Fruit fly (Drosophila melanogaster) whole organism, embryonic: Measurements from ENCODE around the gene prd1.

ENCODE experiments used
- Asciz ChIP-seq: fragments of 200-800 bp; sonication (Bioruptor generic); optimal IDR thresholded peaks from 2 replicates; lab custom pipeline; 2017; ENCODE audit warnings: missing biosample characterization, mild to moderate bottlenecking, missing genetic modification characterization, missing genetic modification reagents
- CG1024 ChIP-seq: fragments of 200-800 bp; sonication (Bioruptor generic); IDR thresholded peaks from 2 replicates; pipeline ENCODE4 v1.3.6; 2022; ENCODE audit warnings: missing biosample characterization, missing genetic modification characterization
- CG11247 ChIP-seq: fragments of 200-800 bp; sonication (Bioruptor generic); IDR thresholded peaks from 2 replicates; pipeline ENCODE4 v1.3.6; 2022; ENCODE audit warnings: missing biosample characterization, missing genetic modification characterization
- CG11456 ChIP-seq: fragments of 200-800 bp; sonication (Bioruptor generic); IDR thresholded peaks from 3 replicates; pipeline ENCODE4 v1.3.6; 2022; ENCODE audit warnings: missing biosample characterization, missing genetic modification characterization
- CG12155 ChIP-seq: fragments of 200-800 bp; sonication (Bioruptor generic); optimal IDR thresholded peaks from 3 replicates; lab custom pipeline; 2016; ENCODE audit warnings: missing biosample characterization, missing genetic modification characterization
- CG1233 ChIP-seq: fragments of 200-800 bp; sonication (Bioruptor generic); optimal IDR thresholded peaks from 4 replicates; lab custom pipeline; 2018; ENCODE audit warnings: missing biosample characterization, mild to moderate bottlenecking, missing genetic modification characterization
- CG1602 ChIP-seq: fragments of 200-800 bp; sonication (Bioruptor generic); optimal IDR thresholded peaks from 3 replicates; lab custom pipeline; 2016; ENCODE audit warnings: missing biosample characterization, missing genetic modification characterization
- CG18764 ChIP-seq: fragments of 200-800 bp; sonication (Bioruptor generic); optimal IDR thresholded peaks from 3 replicates; lab custom pipeline; 2016; ENCODE audit warnings: missing biosample characterization, missing genetic modification characterization
- CG2199 ChIP-seq: fragments of 200-800 bp; sonication (Bioruptor generic); IDR thresholded peaks from 3 replicates; pipeline ENCODE4 v1.3.6; 2022; ENCODE audit warnings: missing biosample characterization, missing genetic modification characterization
- CG3281 ChIP-seq: fragments of 200-800 bp; sonication (Bioruptor generic); optimal IDR thresholded peaks from 3 replicates; lab custom pipeline; 2017; ENCODE audit warnings: missing biosample characterization, mild to moderate bottlenecking, missing genetic modification characterization
- CG3995 ChIP-seq: fragments of 200-800 bp; sonication (Bioruptor generic); optimal IDR thresholded peaks from 3 replicates; lab custom pipeline; 2016; ENCODE audit warnings: missing biosample characterization, missing genetic modification characterization
- CG4424 ChIP-seq: fragments of 200-800 bp; sonication (Bioruptor generic); optimal IDR thresholded peaks from 3 replicates; lab custom pipeline; 2016; ENCODE audit warnings: missing biosample characterization, missing genetic modification characterization
- CG4820 ChIP-seq: fragments of 200-800 bp; sonication (Bioruptor generic); optimal IDR thresholded peaks from 3 replicates; lab custom pipeline; 2016; ENCODE audit warnings: missing biosample characterization, missing genetic modification characterization
- CG7372 ChIP-seq: fragments of 200-800 bp; sonication (Bioruptor generic); IDR thresholded peaks from 2 replicates; pipeline ENCODE4 v1.3.6; 2022; ENCODE audit warnings: missing biosample characterization, missing genetic modification characterization
- CG7928 ChIP-seq: fragments of 200-800 bp; sonication (Bioruptor generic); optimal IDR thresholded peaks from 2 replicates; lab custom pipeline; 2017; ENCODE audit warnings: missing biosample characterization, mild to moderate bottlenecking, missing genetic modification characterization
- CG9817 ChIP-seq: fragments of 200-800 bp; sonication (Bioruptor generic); optimal IDR thresholded peaks from 2 replicates; lab custom pipeline; 2018; ENCODE audit warnings: missing biosample characterization, mild to moderate bottlenecking, missing genetic modification characterization, moderate library complexity
- CHES-1-like ChIP-seq: fragments of 200-800 bp; sonication (Bioruptor generic); optimal IDR thresholded peaks from 2 replicates; lab custom pipeline; 2016; ENCODE audit warnings: missing biosample characterization, missing genetic modification characterization
- CkIIα-i1 ChIP-seq: fragments of 200-800 bp; sonication (Bioruptor generic); IDR thresholded peaks from 2 replicates; pipeline ENCODE4 v1.3.6; 2022; ENCODE audit warnings: missing biosample characterization, missing genetic modification characterization
- D ChIP-seq, 2 experiments: fragments of 200-800 bp in 1 of 2; fragments of >200 bp in 1 of 2; sonication (Bioruptor generic) in 1 of 2; optimal IDR thresholded peaks; 2 replicates in 1 of 2; 3 replicates in 1 of 2; lab custom pipeline; 2017; ENCODE audit warnings: mild to moderate bottlenecking in 1 of 2, missing biosample characterization in 1 of 2, missing genetic modification characterization in 1 of 2, missing genetic modification reagents in 1 of 2
- Deaf1 ChIP-seq: fragments of 200-800 bp; optimal IDR thresholded peaks from 3 replicates; lab custom pipeline; 2019; ENCODE audit warnings: missing biosample characterization, mild to moderate bottlenecking, missing genetic modification characterization, moderate library complexity
- Dek ChIP-seq: fragments of 200-800 bp; sonication (Bioruptor generic); optimal IDR thresholded peaks from 3 replicates; lab custom pipeline; 2019; ENCODE audit warnings: missing biosample characterization, mild to moderate bottlenecking, missing genetic modification characterization, moderate library complexity
- Dip2 ChIP-seq: fragments of 200-800 bp; sonication (Bioruptor generic); IDR thresholded peaks from 2 replicates; pipeline ENCODE4 v1.3.6; 2022; ENCODE audit warnings: missing biosample characterization, missing genetic modification characterization
- Dip3 ChIP-seq: fragments of 200-800 bp; sonication (Bioruptor generic); optimal IDR thresholded peaks from 3 replicates; lab custom pipeline; 2016; ENCODE audit warnings: missing biosample characterization, missing genetic modification characterization
- Dref ChIP-seq: fragments of 200-800 bp; sonication (Bioruptor generic); IDR thresholded peaks from 2 replicates; pipeline ENCODE4 v1.3.6; 2022; ENCODE audit warnings: missing biosample characterization, missing genetic modification characterization
- Hmr ChIP-seq: fragments of 200-800 bp; sonication (Bioruptor generic); optimal IDR thresholded peaks from 3 replicates; lab custom pipeline; 2017; ENCODE audit warnings: mild to moderate bottlenecking, missing biosample characterization, missing genetic modification reagents, missing genetic modification characterization
- NC2β ChIP-seq: fragments of 200-800 bp; sonication (Bioruptor generic); optimal IDR thresholded peaks from 2 replicates; lab custom pipeline; 2016; ENCODE audit warnings: missing biosample characterization, missing genetic modification characterization
- Optix ChIP-seq: fragments of 200-800 bp; sonication (Bioruptor generic); IDR thresholded peaks from 3 replicates; pipeline ENCODE4 v1.3.6; 2022; ENCODE audit warnings: missing biosample characterization, missing genetic modification characterization
- al ChIP-seq: fragments of 200-800 bp; sonication (Bioruptor generic); IDR thresholded peaks from 2 replicates; pipeline ENCODE4 v1.3.6; 2022; ENCODE audit warnings: missing biosample characterization, missing genetic modification characterization
- br ChIP-seq: fragments of >200 bp; optimal IDR thresholded peaks from 2 replicates; lab custom pipeline; 2017
- chinmo ChIP-seq: fragments of 200-800 bp; sonication (Bioruptor generic); IDR thresholded peaks from 4 replicates; pipeline ENCODE4 v1.3.6; 2022; ENCODE audit warnings: missing biosample characterization, missing genetic modification characterization; ENCODE audit not compliant: partially characterized antibody
- croc ChIP-seq: fragments of 200-800 bp; sonication (Bioruptor generic); conservative IDR thresholded peaks from 3 replicates; pipeline ENCODE4 v1.3.6; 2022; ENCODE audit warnings: missing biosample characterization, missing genetic modification characterization
- dmrt99B ChIP-seq: fragments of 200-800 bp; sonication (Bioruptor generic); optimal IDR thresholded peaks from 2 replicates; lab custom pipeline; 2018; ENCODE audit warnings: missing biosample characterization, mild to moderate bottlenecking, missing genetic modification characterization, moderate library complexity
- emc ChIP-seq: fragments of 200-800 bp; sonication (Bioruptor generic); optimal IDR thresholded peaks from 2 replicates; lab custom pipeline; 2016; ENCODE audit warnings: missing biosample characterization, missing genetic modification characterization
- en ChIP-seq: fragments of 200-800 bp; sonication (Bioruptor generic); optimal IDR thresholded peaks from 2 replicates; lab custom pipeline; 2016; ENCODE audit warnings: missing biosample characterization, missing genetic modification characterization
- gcm2 ChIP-seq: fragments of 200-800 bp; sonication (Bioruptor generic); optimal IDR thresholded peaks from 2 replicates; lab custom pipeline; 2016; ENCODE audit warnings: missing biosample characterization, missing genetic modification characterization
- ham ChIP-seq: fragments of 200-800 bp; sonication (Bioruptor generic); IDR thresholded peaks from 2 replicates; pipeline ENCODE4 v1.3.6; 2022; ENCODE audit warnings: missing biosample characterization, missing genetic modification characterization
- hbn ChIP-seq: fragments of 200-800 bp; sonication (Bioruptor generic); IDR thresholded peaks from 2 replicates; pipeline ENCODE4 v1.3.6; 2022; ENCODE audit warnings: missing biosample characterization, missing genetic modification characterization; ENCODE audit not compliant: partially characterized antibody
- ind ChIP-seq: fragments of 200-800 bp; sonication (Bioruptor generic); optimal IDR thresholded peaks from 3 replicates; lab custom pipeline; 2016; ENCODE audit warnings: missing biosample characterization, missing genetic modification characterization
- kni ChIP-seq: fragments of 200-800 bp; sonication (Bioruptor generic); optimal IDR thresholded peaks from 3 replicates; lab custom pipeline; 2017; ENCODE audit warnings: mild to moderate bottlenecking, missing biosample characterization, missing genetic modification reagents, missing genetic modification characterization
- lbe ChIP-seq: fragments of 200-800 bp; sonication (Bioruptor generic); optimal IDR thresholded peaks from 2 replicates; lab custom pipeline; 2016; ENCODE audit warnings: missing biosample characterization, mild to moderate bottlenecking, missing genetic modification characterization
- mirr ChIP-seq: fragments of 200-800 bp; sonication (Bioruptor generic); optimal IDR thresholded peaks from 3 replicates; lab custom pipeline; 2018; ENCODE audit warnings: missing biosample characterization, mild to moderate bottlenecking, missing genetic modification characterization
- nau ChIP-seq: fragments of 200-800 bp; sonication (Bioruptor generic); optimal IDR thresholded peaks from 3 replicates; lab custom pipeline; 2017; ENCODE audit warnings: missing biosample characterization, mild to moderate bottlenecking, missing genetic modification characterization, missing genetic modification reagents
- odd ChIP-seq: fragments of 200-800 bp; sonication (Bioruptor generic); optimal IDR thresholded peaks from 2 replicates; lab custom pipeline; 2017; ENCODE audit warnings: missing biosample characterization, mild to moderate bottlenecking, missing genetic modification characterization
- peb ChIP-seq: fragments of 200-800 bp; sonication (Bioruptor generic); IDR thresholded peaks from 2 replicates; pipeline ENCODE4 v1.3.6; 2022; ENCODE audit warnings: missing biosample characterization, missing genetic modification characterization
- sima ChIP-seq: fragments of 200-800 bp; sonication (Bioruptor generic); optimal IDR thresholded peaks from 2 replicates; lab custom pipeline; 2016; ENCODE audit warnings: missing biosample characterization, missing genetic modification characterization
- so ChIP-seq: fragments of 200-800 bp; sonication (Bioruptor generic); IDR thresholded peaks from 3 replicates; pipeline ENCODE4 v1.3.6; 2022; ENCODE audit warnings: missing biosample characterization, missing genetic modification characterization
- toy ChIP-seq: fragments of 200-800 bp; sonication (Bioruptor generic); IDR thresholded peaks from 2 replicates; pipeline ENCODE4 v1.3.6; 2022; ENCODE audit warnings: missing biosample characterization, missing genetic modification characterization
- ttk ChIP-seq: fragments of 200-800 bp; sonication (Bioruptor generic); IDR thresholded peaks from 2 replicates; pipeline ENCODE4 v2.1.2; 2022; ENCODE audit warnings: missing biosample characterization, missing genetic modification characterization
- zf30C ChIP-seq: fragments of 200-800 bp; sonication (Bioruptor generic); optimal IDR thresholded peaks from 3 replicates; lab custom pipeline; 2018; ENCODE audit warnings: missing biosample characterization, mild to moderate bottlenecking, missing genetic modification characterization
- zfh2 ChIP-seq: fragments of 200-800 bp; sonication (Bioruptor generic); optimal IDR thresholded peaks from 2 replicates; lab custom pipeline; 2016; ENCODE audit warnings: missing biosample characterization, missing genetic modification characterization

prd1 gene

DNA sequence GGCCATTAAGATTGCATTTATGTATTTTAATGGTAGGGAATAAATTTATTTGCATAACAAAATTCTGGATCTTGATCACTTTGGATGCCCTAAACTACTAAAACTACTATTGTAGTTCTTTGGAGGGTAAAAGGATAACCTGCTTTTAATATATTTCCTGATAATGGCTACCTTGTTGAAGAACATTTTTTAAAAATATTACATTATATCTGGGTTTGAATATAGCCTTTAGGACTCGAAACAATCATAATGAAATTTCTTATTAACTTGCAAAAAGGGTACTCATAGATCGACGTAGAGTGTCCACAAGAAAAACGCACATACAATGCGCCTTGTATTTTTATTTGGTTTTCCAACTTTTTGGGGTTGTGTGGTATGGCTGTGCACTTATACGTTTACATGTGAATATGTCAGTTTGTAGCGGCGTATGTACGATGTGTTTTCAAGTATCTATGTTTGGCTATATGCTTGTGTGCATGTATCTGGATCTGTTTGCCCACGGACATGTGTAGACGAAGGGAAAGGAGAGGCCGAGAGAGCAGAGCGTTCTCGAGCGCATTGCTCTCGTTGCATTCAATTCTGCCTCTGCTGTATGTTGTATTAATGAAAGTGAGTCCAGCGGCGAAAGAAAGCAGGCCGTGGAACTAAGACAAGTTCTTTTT, 7.3 kb downstream of the prd1 start (continued):
- TF ChIP-seq Deaf1 (tag; lab: Kevin White, UChicago), result no peak
- TF ChIP-seq chinmo (GFP tag; lab: Robert Waterston, UW), result 0 out of 4 replicates have a peak, but pooled peaks have one; percentile 22
- no peak for TF ChIP-seq CG11456 (GFP tag; lab: Robert Waterston, UW)
- peak; percentile 68; the same call in 2 of the 3 replicates for TF ChIP-seq CG2199 (GFP tag; lab: Robert Waterston, UW)
- TF ChIP-seq CG12155 (GFP tag; lab: Kevin White, UChicago), result no peak
- TF ChIP-seq CG4820 (GFP tag; lab: Kevin White, UChicago), result peak; percentile 75
- no peak for TF ChIP-seq zf30C (GFP tag; lab: Kevin White, UChicago)
- TF ChIP-seq CG3281 (GFP tag; lab: Kevin White, UChicago), result no peak
- TF ChIP-seq Asciz (GFP tag; lab: Kevin White, UChicago), result peak; percentile 62
- no peak for TF ChIP-seq hbn (GFP tag; lab: Robert Waterston, UW)
- TF ChIP-seq gcm2, result peak; percentile 3
- TF ChIP-seq Dip2 (GFP tag; lab: Robert Waterston, UW), result no peak
- TF ChIP-seq CG7928 (GFP tag; lab: Kevin White, UChicago), result no peak
- no peak for TF ChIP-seq toy (GFP tag; lab: Robert Waterston, UW)
- no peak for TF ChIP-seq zfh2
- no peak for TF ChIP-seq Dref (GFP tag; lab: Robert Waterston, UW)
- TF ChIP-seq CG3995 (GFP tag; lab: Kevin White, UChicago), result no peak
- peak; percentile 74 for TF ChIP-seq dmrt99B (tag; lab: Kevin White, UChicago)
- peak; percentile 32 for TF ChIP-seq CG1233 (GFP tag; lab: Kevin White, UChicago)
- TF ChIP-seq en (GFP tag; lab: Kevin White, UChicago), result peak; percentile 39
- TF ChIP-seq odd (GFP tag; lab: Kevin White, UChicago), result peak; percentile 63
- peak; percentile 86 for TF ChIP-seq croc (GFP tag; lab: Robert Waterston, UW)
- peak; percentile 27; the same call in 1 of the 3 replicates for TF ChIP-seq Optix (GFP tag; lab: Robert Waterston, UW)
- TF ChIP-seq Dek (tag; lab: Kevin White, UChicago), result peak; percentile 42
- TF ChIP-seq NC2β (GFP tag; lab: Kevin White, UChicago), result peak; percentile 72
- peak; percentile 53 for TF ChIP-seq peb (GFP tag; lab: Robert Waterston, UW)
- peak; percentile 80 for TF ChIP-seq CG4424 (GFP tag; lab: Kevin White, UChicago)
- TF ChIP-seq ham (GFP tag; lab: Robert Waterston, UW), result no peak
- no peak for TF ChIP-seq mirr (GFP tag; lab: Kevin White, UChicago)
- TF ChIP-seq CG7372 (GFP tag; lab: Robert Waterston, UW), result peak; percentile 43; the same call in 1 of the 2 replicates
- peak; percentile 85 for TF ChIP-seq CG1602 (GFP tag; lab: Kevin White, UChicago)
- TF ChIP-seq lbe (GFP tag; lab: Kevin White, UChicago), result peak; percentile 79
- peak; percentile 5 for TF ChIP-seq CG9817 (tag; lab: Kevin White, UChicago)
- 0 out of 2 replicates have a peak, but pooled peaks have one; percentile 26 for TF ChIP-seq CG1024 (GFP tag; lab: Robert Waterston, UW)
- TF ChIP-seq Dip3 (GFP tag; lab: Kevin White, UChicago), result no peak
- TF ChIP-seq D (optimal IDR thresholded peaks at IDR 0.05; lab: Kevin White, UChicago), result no peak
- TF ChIP-seq D (GFP tag; optimal IDR thresholded peaks at IDR 0.05; lab: Kevin White, UChicago), result peak; percentile 79
- TF ChIP-seq CG11247 (GFP tag; lab: Robert Waterston, UW), result no peak
- no peak for TF ChIP-seq br
- peak; percentile 51 for TF ChIP-seq ttk
- peak; percentile 20; the same call in 1 of the 3 replicates for TF ChIP-seq so (GFP tag; lab: Robert Waterston, UW)
- TF ChIP-seq kni (GFP tag; lab: Kevin White, UChicago), result peak; percentile 98
- TF ChIP-seq CkIIα-i1 (GFP tag; lab: Robert Waterston, UW), result no peak
- peak; percentile 60 for TF ChIP-seq CG18764 (GFP tag; lab: Kevin White, UChicago)
- TF ChIP-seq ind (GFP tag; lab: Kevin White, UChicago), result peak; percentile 25
- no peak for TF ChIP-seq Hmr (GFP tag; lab: Kevin White, UChicago)
- peak; percentile 26 for TF ChIP-seq CHES-1-like (GFP tag; lab: Kevin White, UChicago)
- peak; percentile 48 for TF ChIP-seq nau (GFP tag; lab: Kevin White, UChicago)
- no peak for TF ChIP-seq al (GFP tag; lab: Robert Waterston, UW)
- TF ChIP-seq sima (GFP tag; lab: Kevin White, UChicago), result no peak
- TF ChIP-seq emc (GFP tag; lab: Kevin White, UChicago), result no peak
